Fruit fly (Drosophila melanogaster): ENCODE measurements around the gene CG31343.

Gene CG31343

dm6 chr3R:21703346-21703745, 41.7 kb upstream of the CG31343 start (continued):
- no peak for TF ChIP-seq fd59A (GFP tag; optimal IDR thresholded peaks at IDR 0.05)
- TF ChIP-seq CG15336 (GFP tag; IDR thresholded peaks at IDR 0.05): peak; percentile 85
- peak; percentile 88 for TF ChIP-seq CG8119 (GFP tag; IDR thresholded peaks at IDR 0.05)
- TF ChIP-seq CG9139 (GFP tag; optimal IDR thresholded peaks at IDR 0.05): no peak
- no peak for TF ChIP-seq Blimp-1 (GFP tag; optimal IDR thresholded peaks at IDR 0.05)
- TF ChIP-seq Eip75B (GFP tag; optimal IDR thresholded peaks at IDR 0.05): peak; percentile 14
- peak; percentile 41 for TF ChIP-seq CG6792 (GFP tag; optimal IDR thresholded peaks at IDR 0.05)
- no peak for TF ChIP-seq Ets96B (tag; optimal IDR thresholded peaks at IDR 0.05)
- no peak for TF ChIP-seq Sox15 (GFP tag; optimal IDR thresholded peaks at IDR 0.05)
- TF ChIP-seq CG7368 (GFP tag; optimal IDR thresholded peaks at IDR 0.05): no peak
- peak; percentile 27 for TF ChIP-seq CG10631 (GFP tag; optimal IDR thresholded peaks at IDR 0.05)
- peak; percentile 89 for TF ChIP-seq Eip78C (GFP tag)
- peak; percentile 43; the same call in 1 of the 3 replicates for TF ChIP-seq CG6163 (GFP tag; IDR thresholded peaks at IDR 0.05)
- peak; percentile 39; the same call in 1 of the 2 replicates for TF ChIP-seq Gug (GFP tag; IDR thresholded peaks at IDR 0.05)
- peak; percentile 59 for TF ChIP-seq dac (GFP tag; optimal IDR thresholded peaks at IDR 0.05)
- TF ChIP-seq Ets21C (GFP tag; optimal IDR thresholded peaks at IDR 0.05): no peak
- peak; percentile 43 for TF ChIP-seq acj6 (GFP tag; optimal IDR thresholded peaks at IDR 0.05)
- TF ChIP-seq Eip93F (GFP tag; optimal IDR thresholded peaks at IDR 0.05): no peak
- peak; percentile 49 for TF ChIP-seq pdm3 (GFP tag; optimal IDR thresholded peaks at IDR 0.05)
- TF ChIP-seq svp (GFP tag): peak; percentile 75
- TF ChIP-seq Hr39 (GFP tag; optimal IDR thresholded peaks at IDR 0.05): peak; percentile 7

DNA sequence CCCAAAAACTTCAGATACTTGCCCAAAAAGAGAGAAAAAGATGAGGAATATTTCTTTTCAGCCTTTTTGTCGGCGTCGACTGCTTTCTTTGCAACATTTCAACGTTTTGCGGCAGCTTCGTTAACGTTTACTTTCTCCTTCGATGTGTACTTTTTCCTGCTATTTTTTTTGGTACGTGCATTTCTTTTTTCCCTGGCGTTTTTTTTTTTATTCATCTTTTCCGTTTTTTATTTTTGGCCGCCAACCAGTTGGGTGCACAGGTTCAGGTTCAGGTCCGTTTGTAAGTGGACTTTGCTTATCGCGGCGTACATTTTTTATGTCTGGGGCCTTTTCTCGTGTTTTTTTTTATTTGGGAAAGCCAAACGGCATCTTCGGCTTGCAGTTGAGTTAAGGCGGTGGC, 40.6 kb upstream of the CG31343 start:
- TF ChIP-seq Gug (GFP tag; IDR thresholded peaks at IDR 0.05) (no peak), salr (GFP tag; optimal IDR thresholded peaks at IDR 0.05) (peak in 1 of 2 experiments; percentile 2), svp (GFP tag) (peak; percentile 29), CG6792 (GFP tag; optimal IDR thresholded peaks at IDR 0.05) (peak; percentile 30), CG11902 (GFP tag; optimal IDR thresholded peaks at IDR 0.05) (no peak), CG6163 (GFP tag; IDR thresholded peaks at IDR 0.05) (peak; percentile 67; the same call in 2 of the 3 replicates), achi (GFP tag; optimal IDR thresholded peaks at IDR 0.05) (peak; percentile 17), spab (GFP tag; optimal IDR thresholded peaks at IDR 0.05) (no peak), CG15336 (GFP tag; IDR thresholded peaks at IDR 0.05) (peak; percentile 63), CG8119 (GFP tag; IDR thresholded peaks at IDR 0.05) (peak; percentile 86), CG6808 (GFP tag; optimal IDR thresholded peaks at IDR 0.05) (no peak), Sox102F (GFP tag; optimal IDR thresholded peaks at IDR 0.05) (peak; percentile 60), Hr38 (GFP tag; optimal IDR thresholded peaks at IDR 0.05) (no peak), esn (GFP tag; optimal IDR thresholded peaks at IDR 0.05) (no peak), CG6854 (GFP tag; optimal IDR thresholded peaks at IDR 0.05) (peak; percentile 91), Eip93F (GFP tag; optimal IDR thresholded peaks at IDR 0.05) (no peak), topi (GFP tag; optimal IDR thresholded peaks at IDR 0.05) (no peak), Ets21C (GFP tag; optimal IDR thresholded peaks at IDR 0.05) (no peak), Blimp-1 (GFP tag; optimal IDR thresholded peaks at IDR 0.05) (peak; percentile 87), CG11294 (GFP tag; IDR thresholded peaks at IDR 0.05) (no peak), net (GFP tag; optimal IDR thresholded peaks at IDR 0.05) (peak; percentile 20), Lpt (GFP tag; optimal IDR thresholded peaks at IDR 0.05) (no peak), Hr39 (GFP tag; optimal IDR thresholded peaks at IDR 0.05) (no peak), CG32006 (GFP tag; optimal IDR thresholded peaks at IDR 0.05) (peak; percentile 58), CG16779 (tag; optimal IDR thresholded peaks at IDR 0.05) (peak; percentile 24), ss (GFP tag; optimal IDR thresholded peaks at IDR 0.05) (no peak), vri (GFP tag; optimal IDR thresholded peaks at IDR 0.05) (no peak), CG8632 (GFP tag; optimal IDR thresholded peaks at IDR 0.05) (no peak), CG31627 (GFP tag; optimal IDR thresholded peaks at IDR 0.05) (no peak), CG9139 (GFP tag; optimal IDR thresholded peaks at IDR 0.05) (no peak), Met (GFP tag; optimal IDR thresholded peaks at IDR 0.05) (peak; percentile 29), Eip78C (GFP tag) (peak; percentile 55), fkh (GFP tag; optimal IDR thresholded peaks at IDR 0.05) (no peak), Hr4 (GFP tag; optimal IDR thresholded peaks at IDR 0.05) (peak; percentile 5), CG6276 (GFP tag; optimal IDR thresholded peaks at IDR 0.05) (peak; percentile 66), CG1621 (tag; optimal IDR thresholded peaks at IDR 0.05) (no peak), fd85E (GFP tag; optimal IDR thresholded peaks at IDR 0.05) (no peak), eg (GFP tag; IDR thresholded peaks at IDR 0.05) (peak; percentile 80), dac (GFP tag; optimal IDR thresholded peaks at IDR 0.05) (peak; percentile 31), CG4318 (GFP tag; optimal IDR thresholded peaks at IDR 0.05) (no peak), CG10631 (GFP tag; optimal IDR thresholded peaks at IDR 0.05) (no peak)

Data from whole organism, prepupa.